Worm (Caenorhabditis elegans) whole organism, young adult: Measurements from ENCODE around the gene nhr-28.

Source experiments
- ama-1 ChIP-seq, 3 experiments: fragments of 150-350 bp in 1 of 3; sonication (generic microtip) in 2 of 3; optimal IDR thresholded peaks; 2 replicates each; lab custom pipeline; 2014 to 2018; ENCODE audit warnings: missing biosample characterization in 2 of 3, missing genetic modification characterization in 2 of 3, missing genetic modification reagents in 2 of 3
- pha-4 ChIP-seq: fragments of 150-350 bp; sonication (generic microtip); optimal IDR thresholded peaks from 2 replicates; lab custom pipeline; 2014; ENCODE audit warnings: missing biosample characterization, missing genetic modification reagents, missing genetic modification characterization
- rec-8 ChIP-seq, 2 experiments: sonication (generic microtip); optimal IDR thresholded peaks; 2 replicates each; lab custom pipeline; 2016; ENCODE audit warnings: mild to moderate bottlenecking in 2 of 2, missing genetic modification characterization in 2 of 2, missing genetic modification reagents in 2 of 2, missing genotype in 2 of 2, missing biosample characterization in 1 of 2, missing compliant biosample characterization in 1 of 2, moderate library complexity in 1 of 2
- unc-62 ChIP-seq: fragments of 150-350 bp; optimal IDR thresholded peaks from 2 replicates; lab custom pipeline; 2014; ENCODE audit warnings: missing biosample characterization, missing genetic modification reagents, missing genetic modification characterization

ce11 chrX:16366508-16366907 is 11.7 kb downstream of the nhr-28 start:
- TF ChIP-seq rec-8 (tag; optimal IDR thresholded peaks at IDR 0.05; lab: Kevin White, UChicago) (no peak), unc-62 (GFP tag; lab: Kevin White, UChicago) (no peak), ama-1 (optimal IDR thresholded peaks at IDR 0.05; lab: Kevin White, UChicago) (no peak), ama-1 (GFP tag; optimal IDR thresholded peaks at IDR 0.05; lab: Kevin White, UChicago) (no peak), pha-4 (no peak)
